Fruit fly (Drosophila melanogaster) whole organism, adult: Measurements from ENCODE around the gene Hml.

Source experiments
- CG11617 ChIP-seq: fragments of 200-800 bp; sonication (Bioruptor generic); optimal IDR thresholded peaks from 2 replicates; lab custom pipeline; 2017; ENCODE audit warnings: mild to moderate bottlenecking, missing biosample characterization, missing genetic modification reagents, missing genetic modification characterization
- CG12768 ChIP-seq: fragments of 200-800 bp; sonication (Bioruptor generic); optimal IDR thresholded peaks from 2 replicates; lab custom pipeline; 2017; ENCODE audit warnings: missing biosample characterization, missing genetic modification characterization, mild to moderate bottlenecking, moderate library complexity, missing genetic modification reagents
- CG5204 ChIP-seq: fragments of 200-800 bp; sonication (Bioruptor generic); optimal IDR thresholded peaks from 2 replicates; lab custom pipeline; 2016; ENCODE audit warnings: missing biosample characterization, missing genetic modification characterization
- CG7045 ChIP-seq: fragments of 200-800 bp; sonication (Bioruptor generic); optimal IDR thresholded peaks from 2 replicates; lab custom pipeline; 2017; ENCODE audit warnings: missing biosample characterization, mild to moderate bottlenecking, missing genetic modification characterization
- CG7101 ChIP-seq: fragments of 200-800 bp; sonication (Bioruptor generic); optimal IDR thresholded peaks from 2 replicates; lab custom pipeline; 2018; ENCODE audit warnings: missing biosample characterization, mild to moderate bottlenecking, missing genetic modification characterization, moderate library complexity
- Clk ChIP-seq: fragments of 200-800 bp; sonication (Bioruptor generic); optimal IDR thresholded peaks from 2 replicates; lab custom pipeline; 2017; ENCODE audit warnings: missing biosample characterization, missing genetic modification characterization
- Crg-1 ChIP-seq: fragments of 200-800 bp; sonication (Bioruptor generic); optimal IDR thresholded peaks from 2 replicates; lab custom pipeline; 2016; ENCODE audit warnings: missing biosample characterization, missing genetic modification characterization
- Mnt ChIP-seq: fragments of 200-800 bp; sonication (Bioruptor generic); optimal IDR thresholded peaks from 2 replicates; lab custom pipeline; 2016; ENCODE audit warnings: missing biosample characterization, mild to moderate bottlenecking, missing genetic modification characterization
- bab1 ChIP-seq: fragments of 200-800 bp; sonication (Bioruptor generic); optimal IDR thresholded peaks from 3 replicates; lab custom pipeline; 2019; ENCODE audit warnings: missing biosample characterization, mild to moderate bottlenecking, missing genetic modification characterization, moderate library complexity
- cic ChIP-seq: fragments of 200-800 bp; sonication (Bioruptor generic); optimal IDR thresholded peaks from 2 replicates; lab custom pipeline; 2017; ENCODE audit warnings: missing biosample characterization, mild to moderate bottlenecking, missing genetic modification characterization, moderate library complexity
- ovo ChIP-seq: fragments of 200-800 bp; sonication (Bioruptor generic); optimal IDR thresholded peaks from 2 replicates; lab custom pipeline; 2016; ENCODE audit warnings: missing biosample characterization, missing genetic modification characterization
- pad ChIP-seq: fragments of 200-800 bp; sonication (Bioruptor generic); optimal IDR thresholded peaks from 3 replicates; lab custom pipeline; 2017; ENCODE audit warnings: missing biosample characterization, missing genetic modification characterization, mild to moderate bottlenecking, moderate library complexity, missing genetic modification reagents
- tj ChIP-seq: fragments of 200-800 bp; sonication (Bioruptor generic); optimal IDR thresholded peaks from 3 replicates; lab custom pipeline; 2017; ENCODE audit warnings: missing biosample characterization, mild to moderate bottlenecking, missing genetic modification characterization, moderate library complexity

DNA sequence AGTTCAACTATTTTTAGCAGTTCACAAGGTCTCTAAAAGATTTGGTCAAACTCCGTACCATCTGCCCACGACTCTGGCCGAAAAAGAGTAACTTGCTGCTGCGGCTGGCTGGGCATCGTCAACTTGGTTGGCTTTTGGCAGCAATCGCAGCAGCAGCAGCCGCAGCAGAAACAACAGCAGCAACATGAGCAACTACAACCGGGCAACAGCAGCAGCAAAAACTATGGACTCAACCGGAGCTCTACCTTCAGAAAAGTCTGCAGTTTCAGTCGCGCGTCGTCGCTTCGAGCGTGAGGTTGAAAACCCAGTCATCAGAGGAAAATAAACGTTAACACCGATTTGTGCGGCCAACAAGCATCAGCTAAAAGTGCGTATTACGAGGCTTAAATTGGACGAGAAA lies 32.9 kb downstream of the Hml start, which contains the start of gene CG13737:
- TF ChIP-seq tj (GFP tag; lab: Kevin White, UChicago) = no peak
- no peak for TF ChIP-seq cic (GFP tag; lab: Kevin White, UChicago)
- no peak for TF ChIP-seq bab1 (GFP tag; lab: Kevin White, UChicago)
- no peak for TF ChIP-seq Crg-1
- no peak for TF ChIP-seq CG5204 (GFP tag; lab: Kevin White, UChicago)
- no peak for TF ChIP-seq Clk
- no peak for TF ChIP-seq Mnt (GFP tag; lab: Kevin White, UChicago)
- no peak for TF ChIP-seq CG11617 (GFP tag; lab: Kevin White, UChicago)
- no peak for TF ChIP-seq CG12768 (GFP tag; lab: Kevin White, UChicago)
- no peak for TF ChIP-seq CG7101 (tag; lab: Kevin White, UChicago)
- TF ChIP-seq CG7045 (GFP tag; lab: Kevin White, UChicago) = no peak
- TF ChIP-seq pad (GFP tag; lab: Kevin White, UChicago) = no peak
- TF ChIP-seq ovo (GFP tag; lab: Kevin White, UChicago) = no peak
